Fruit fly (Drosophila melanogaster) whole organism, prepupa: ENCODE data around the gene CG8560.
A peak's percentile ranks its signal among the peaks of the same experiment; 100 is the strongest.

Experiments used
- Blimp-1 ChIP-seq: fragments of 200-800 bp; sonication (Bioruptor generic); optimal IDR thresholded peaks from 3 replicates; lab custom pipeline; 2017; ENCODE audit warnings: missing biosample characterization, missing genetic modification characterization, mild to moderate bottlenecking, moderate library complexity, missing genetic modification reagents
- CG10669 ChIP-seq: fragments of 200-800 bp; sonication (Bioruptor generic); optimal IDR thresholded peaks from 3 replicates; lab custom pipeline; 2018; ENCODE audit warnings: missing biosample characterization, mild to moderate bottlenecking, missing genetic modification characterization, moderate library complexity
- CG11294 ChIP-seq: fragments of 200-800 bp; sonication (Bioruptor generic); IDR thresholded peaks from 2 replicates; pipeline ENCODE4 v1.3.6; 2022; ENCODE audit warnings: missing biosample characterization, missing genetic modification characterization
- CG11902 ChIP-seq: fragments of 200-800 bp; sonication (Bioruptor generic); optimal IDR thresholded peaks from 3 replicates; lab custom pipeline; 2016; ENCODE audit warnings: missing biosample characterization, missing genetic modification characterization
- CG15336 ChIP-seq: fragments of 200-800 bp; sonication (Bioruptor generic); IDR thresholded peaks from 2 replicates; pipeline ENCODE4 v1.3.6; 2022; ENCODE audit warnings: missing biosample characterization, missing genetic modification characterization
- CG1621 ChIP-seq: fragments of 200-800 bp; sonication (Bioruptor generic); optimal IDR thresholded peaks from 3 replicates; lab custom pipeline; 2018; ENCODE audit warnings: missing biosample characterization, mild to moderate bottlenecking, missing genetic modification characterization
- CG16779 ChIP-seq: fragments of 200-800 bp; sonication (Bioruptor generic); optimal IDR thresholded peaks from 3 replicates; lab custom pipeline; 2017; ENCODE audit warnings: missing biosample characterization, mild to moderate bottlenecking, missing genetic modification characterization
- CG3032 ChIP-seq: fragments of 200-800 bp; optimal IDR thresholded peaks from 2 replicates; lab custom pipeline; 2019; ENCODE audit warnings: missing biosample characterization, mild to moderate bottlenecking, missing genetic modification characterization, moderate library complexity
- CG31627 ChIP-seq: fragments of 200-800 bp; sonication (Bioruptor generic); optimal IDR thresholded peaks from 3 replicates; lab custom pipeline; 2016; ENCODE audit warnings: missing biosample characterization, missing genetic modification characterization
- CG32006 ChIP-seq: fragments of 200-800 bp; sonication (Bioruptor generic); optimal IDR thresholded peaks from 3 replicates; lab custom pipeline; 2017; ENCODE audit warnings: missing biosample characterization, mild to moderate bottlenecking, missing genetic modification characterization
- CG34406 ChIP-seq: fragments of 200-800 bp; sonication (Bioruptor generic); optimal IDR thresholded peaks from 3 replicates; lab custom pipeline; 2016; ENCODE audit warnings: missing biosample characterization, missing genetic modification characterization
- CG3919 ChIP-seq: fragments of 200-800 bp; sonication (Bioruptor generic); optimal IDR thresholded peaks from 3 replicates; lab custom pipeline; 2016; ENCODE audit warnings: missing biosample characterization, missing genetic modification characterization
- CG4318 ChIP-seq: fragments of 200-800 bp; sonication (Bioruptor generic); optimal IDR thresholded peaks from 3 replicates; lab custom pipeline; 2017; ENCODE audit warnings: missing biosample characterization, mild to moderate bottlenecking, missing genetic modification characterization
- CG6163 ChIP-seq: fragments of 200-800 bp; sonication (Bioruptor generic); IDR thresholded peaks from 3 replicates; pipeline ENCODE4 v1.3.6; 2022; ENCODE audit warnings: missing biosample characterization, missing genetic modification characterization
- CG6276 ChIP-seq: fragments of 200-800 bp; sonication (Bioruptor generic); optimal IDR thresholded peaks from 2 replicates; lab custom pipeline; 2017; ENCODE audit warnings: missing biosample characterization, mild to moderate bottlenecking, missing genetic modification characterization
- CG6792 ChIP-seq: fragments of 200-800 bp; sonication (Bioruptor generic); optimal IDR thresholded peaks from 3 replicates; lab custom pipeline; 2016; ENCODE audit warnings: missing biosample characterization, missing genetic modification characterization
- CG6808 ChIP-seq: fragments of 200-800 bp; sonication (Bioruptor generic); optimal IDR thresholded peaks from 3 replicates; lab custom pipeline; 2017; ENCODE audit warnings: missing biosample characterization, missing genetic modification characterization, mild to moderate bottlenecking, moderate library complexity, missing genetic modification reagents
- CG6854 ChIP-seq: fragments of 200-800 bp; sonication (Bioruptor generic); optimal IDR thresholded peaks from 2 replicates; lab custom pipeline; 2017; ENCODE audit warnings: missing biosample characterization, mild to moderate bottlenecking, missing genetic modification characterization
- CG7368 ChIP-seq: fragments of 200-800 bp; sonication (Bioruptor generic); optimal IDR thresholded peaks from 3 replicates; lab custom pipeline; 2016; ENCODE audit warnings: missing biosample characterization, missing genetic modification characterization
- CG8119 ChIP-seq: fragments of 200-800 bp; sonication (Bioruptor generic); IDR thresholded peaks from 3 replicates; pipeline ENCODE4 v1.3.6; 2022; ENCODE audit warnings: missing biosample characterization, missing genetic modification characterization
- CG8632 ChIP-seq: fragments of 200-800 bp; sonication (Bioruptor generic); optimal IDR thresholded peaks from 3 replicates; lab custom pipeline; 2016; ENCODE audit warnings: missing biosample characterization, missing genetic modification characterization
- CG9139 ChIP-seq: fragments of 200-800 bp; sonication (Bioruptor generic); optimal IDR thresholded peaks from 3 replicates; lab custom pipeline; 2017; ENCODE audit warnings: missing biosample characterization, mild to moderate bottlenecking, missing genetic modification characterization
- Eip75B ChIP-seq: fragments of 200-800 bp; sonication (Bioruptor generic); optimal IDR thresholded peaks from 3 replicates; lab custom pipeline; 2016; ENCODE audit warnings: missing biosample characterization, missing genetic modification characterization
- Eip78C ChIP-seq: fragments of 200-800 bp; sonication (Bioruptor generic); peaks from one replicate; lab custom pipeline; 2016; ENCODE audit warnings: missing biosample characterization, missing genetic modification characterization
- Eip93F ChIP-seq: fragments of 200-800 bp; sonication (Bioruptor generic); optimal IDR thresholded peaks from 2 replicates; lab custom pipeline; 2016; ENCODE audit warnings: missing biosample characterization, mild to moderate bottlenecking, missing genetic modification characterization
- Ets21C ChIP-seq: fragments of 200-800 bp; sonication (Bioruptor generic); optimal IDR thresholded peaks from 3 replicates; lab custom pipeline; 2016; ENCODE audit warnings: missing biosample characterization, missing genetic modification characterization
- Gug ChIP-seq: fragments of 200-800 bp; sonication (Bioruptor generic); IDR thresholded peaks from 2 replicates; pipeline ENCODE4 v1.3.6; 2022; ENCODE audit warnings: missing biosample characterization, missing genetic modification characterization
- Hr38 ChIP-seq: sonication (Bioruptor generic); optimal IDR thresholded peaks from 2 replicates; lab custom pipeline; 2016; ENCODE audit warnings: missing biosample characterization, missing genetic modification characterization
- Hr4 ChIP-seq: fragments of 200-800 bp; sonication (Bioruptor generic); optimal IDR thresholded peaks from 3 replicates; lab custom pipeline; 2016; ENCODE audit warnings: missing biosample characterization, missing genetic modification characterization
- Met ChIP-seq: fragments of 200-800 bp; sonication (Bioruptor generic); optimal IDR thresholded peaks from 3 replicates; lab custom pipeline; 2016; ENCODE audit warnings: missing biosample characterization, missing genetic modification characterization
- OdsH ChIP-seq: fragments of 200-800 bp; sonication (Bioruptor generic); optimal IDR thresholded peaks from 3 replicates; lab custom pipeline; 2016; ENCODE audit warnings: missing biosample characterization, missing genetic modification characterization
- Sox14 ChIP-seq: fragments of 200-800 bp; sonication (Bioruptor generic); optimal IDR thresholded peaks from 3 replicates; lab custom pipeline; 2016; ENCODE audit warnings: missing biosample characterization, missing genetic modification characterization
- Sox15 ChIP-seq: fragments of 200-800 bp; sonication (Bioruptor generic); optimal IDR thresholded peaks from 3 replicates; lab custom pipeline; 2016; ENCODE audit warnings: missing biosample characterization, missing genetic modification characterization
- achi ChIP-seq: fragments of 200-800 bp; sonication (Bioruptor generic); optimal IDR thresholded peaks from 3 replicates; lab custom pipeline; 2016; ENCODE audit warnings: missing biosample characterization, missing genetic modification characterization
- acj6 ChIP-seq: fragments of 200-800 bp; sonication (Bioruptor generic); optimal IDR thresholded peaks from 3 replicates; lab custom pipeline; 2016; ENCODE audit warnings: missing biosample characterization, missing genetic modification characterization
- dac ChIP-seq: fragments of 200-800 bp; sonication (Bioruptor generic); optimal IDR thresholded peaks from 2 replicates; lab custom pipeline; 2017; ENCODE audit warnings: missing biosample characterization, mild to moderate bottlenecking, missing genetic modification characterization
- dsx ChIP-seq: fragments of 200-800 bp; optimal IDR thresholded peaks from 3 replicates; lab custom pipeline; 2019; ENCODE audit warnings: missing biosample characterization, mild to moderate bottlenecking, missing genetic modification characterization, moderate library complexity; ENCODE audit not compliant: poor library complexity, severe bottlenecking
- eg ChIP-seq: fragments of 200-800 bp; sonication (Bioruptor generic); IDR thresholded peaks from 3 replicates; pipeline ENCODE4 v1.3.6; 2022; ENCODE audit warnings: missing biosample characterization, missing genetic modification characterization
- fd59A ChIP-seq: fragments of 200-800 bp; sonication (Bioruptor generic); optimal IDR thresholded peaks from 2 replicates; lab custom pipeline; 2017; ENCODE audit warnings: missing biosample characterization, mild to moderate bottlenecking, missing genetic modification characterization, missing genetic modification reagents
- fkh ChIP-seq: fragments of 200-800 bp; sonication (Bioruptor generic); optimal IDR thresholded peaks from 3 replicates; lab custom pipeline; 2017; ENCODE audit warnings: missing biosample characterization, mild to moderate bottlenecking, missing genetic modification characterization, moderate library complexity
- lz ChIP-seq: fragments of 200-800 bp; sonication (Bioruptor generic); optimal IDR thresholded peaks from 3 replicates; lab custom pipeline; 2016; ENCODE audit warnings: missing biosample characterization, missing genetic modification characterization
- net ChIP-seq: fragments of 200-800 bp; sonication (Bioruptor generic); optimal IDR thresholded peaks from 3 replicates; lab custom pipeline; 2016; ENCODE audit warnings: missing biosample characterization, missing genetic modification characterization
- pdm3 ChIP-seq: fragments of 200-800 bp; sonication (Bioruptor generic); optimal IDR thresholded peaks from 3 replicates; lab custom pipeline; 2016; ENCODE audit warnings: missing biosample characterization, missing genetic modification characterization
- ss ChIP-seq, 2 experiments: fragments of 200-800 bp; sonication (Bioruptor generic); optimal IDR thresholded peaks; 2 replicates in 1 of 2; 3 replicates in 1 of 2; lab custom pipeline; 2017 to 2018; ENCODE audit warnings: mild to moderate bottlenecking in 2 of 2, missing biosample characterization in 2 of 2, missing genetic modification characterization in 2 of 2, moderate library complexity in 1 of 2
- svp ChIP-seq: fragments of 200-800 bp; sonication (Bioruptor generic); peaks from one replicate; lab custom pipeline; 2016; ENCODE audit warnings: missing biosample characterization, missing genetic modification characterization
- topi ChIP-seq: fragments of 200-800 bp; sonication (Bioruptor generic); optimal IDR thresholded peaks from 3 replicates; lab custom pipeline; 2016; ENCODE audit warnings: missing biosample characterization, missing genetic modification characterization

The CG8560 gene

dm6 chr3L:7437366-7437765, 33.4 kb upstream of the CG8560 start, which contains the start of gene CG14835:
Gene CG14835, minus strand, starts transcription at chr3L:7437466.
- TF ChIP-seq CG8632 (GFP tag; lab: Kevin White, UChicago): no peak
- TF ChIP-seq lz (GFP tag; lab: Kevin White, UChicago): no peak
- TF ChIP-seq CG9139 (GFP tag; lab: Kevin White, UChicago): no peak
- no peak for TF ChIP-seq fkh (GFP tag; lab: Kevin White, UChicago)
- no peak for TF ChIP-seq ss (GFP tag; optimal IDR thresholded peaks at IDR 0.05; lab: Kevin White, UChicago)
- TF ChIP-seq dac (GFP tag; lab: Kevin White, UChicago): no peak
- TF ChIP-seq Sox15 (GFP tag; lab: Kevin White, UChicago): no peak
- TF ChIP-seq net (GFP tag; lab: Kevin White, UChicago): no peak
- TF ChIP-seq Eip78C (GFP tag; lab: Kevin White, UChicago): no peak
- TF ChIP-seq Met (GFP tag; lab: Kevin White, UChicago): no peak
- TF ChIP-seq CG32006 (GFP tag; lab: Kevin White, UChicago): no peak
- no peak for TF ChIP-seq eg (GFP tag; lab: Robert Waterston, UW)
- TF ChIP-seq CG16779 (tag; lab: Kevin White, UChicago): no peak
- no peak for TF ChIP-seq OdsH (GFP tag; lab: Kevin White, UChicago)
- no peak for TF ChIP-seq CG10669
- TF ChIP-seq, all 60 proteins: peak for 0

DNA sequence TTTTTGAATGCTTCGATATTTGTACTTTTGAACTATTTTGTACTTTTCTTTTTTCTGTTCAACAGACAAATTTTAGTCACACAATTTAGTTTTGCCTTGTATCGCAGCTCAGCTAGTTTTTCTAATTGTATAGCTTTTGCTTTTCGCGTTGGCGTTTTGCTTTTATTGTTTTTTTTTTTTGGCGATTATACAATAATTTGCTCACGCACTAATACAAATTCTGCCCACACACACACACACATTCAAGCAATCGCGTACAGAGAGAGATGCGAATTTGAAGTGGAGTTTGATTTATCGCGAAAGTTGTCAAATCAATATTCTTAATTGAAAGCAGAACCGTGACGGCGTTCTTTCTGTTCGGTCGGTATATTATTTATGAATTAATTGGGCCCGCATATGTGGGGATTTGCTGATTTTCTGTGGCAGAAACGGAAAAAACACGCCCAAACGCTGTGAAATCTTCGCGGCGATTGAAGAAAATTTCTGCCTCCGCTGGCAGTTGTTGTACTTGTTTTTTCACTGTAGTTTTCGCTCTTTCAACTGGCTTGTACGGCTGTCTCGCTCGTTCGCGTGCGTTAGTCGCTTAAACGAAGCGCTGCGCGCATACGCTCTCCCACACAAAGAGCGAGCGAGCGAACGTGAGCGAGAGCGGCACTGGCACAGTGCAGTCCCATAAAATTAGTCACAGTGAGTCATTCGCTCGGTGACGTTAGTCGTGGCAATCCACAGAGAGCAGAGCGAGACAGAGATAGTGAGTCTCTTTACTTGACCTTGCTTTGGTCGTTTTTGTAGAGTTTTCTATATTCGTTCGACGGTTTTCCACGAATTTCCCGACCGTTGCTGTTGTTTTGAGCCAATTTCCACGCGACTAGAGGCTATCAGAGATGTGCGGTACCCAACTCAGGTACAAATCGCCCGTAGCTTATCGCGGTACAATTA, 31.0 kb upstream of the CG8560 start, which contains the start of gene Rac2:
Gene Rac2 (minus strand): TSS at position 476 of the 939 bp plus-strand sequence.
- peak; percentile 67 for TF ChIP-seq Hr4 (GFP tag; lab: Kevin White, UChicago)
- TF ChIP-seq CG16779 (tag; lab: Kevin White, UChicago): peak; percentile 9
- no peak for TF ChIP-seq CG6792 (GFP tag; lab: Kevin White, UChicago)
- no peak for TF ChIP-seq Eip93F (GFP tag; lab: Kevin White, UChicago)
- peak; percentile 83 for TF ChIP-seq Eip78C (GFP tag; lab: Kevin White, UChicago)
- peak; percentile 88 for TF ChIP-seq svp (GFP tag; lab: Kevin White, UChicago)
- no peak for TF ChIP-seq Blimp-1 (GFP tag; lab: Kevin White, UChicago)
- no peak for TF ChIP-seq CG8632 (GFP tag; lab: Kevin White, UChicago)
- TF ChIP-seq CG7368 (GFP tag; lab: Kevin White, UChicago): peak; percentile 41
- peak; percentile 30; the same call in 1 of the 2 replicates for TF ChIP-seq CG11294
- TF ChIP-seq pdm3 (GFP tag; lab: Kevin White, UChicago): peak; percentile 41
- peak; percentile 7 for TF ChIP-seq CG34406 (GFP tag; lab: Kevin White, UChicago)
- peak; percentile 22 for TF ChIP-seq acj6 (GFP tag; lab: Kevin White, UChicago)
- TF ChIP-seq net (GFP tag; lab: Kevin White, UChicago): peak; percentile 69
- peak; percentile 19 for TF ChIP-seq OdsH (GFP tag; lab: Kevin White, UChicago)
- peak; percentile 51 for TF ChIP-seq CG6854 (GFP tag; lab: Kevin White, UChicago)
- peak; percentile 70 for TF ChIP-seq CG3919 (GFP tag; lab: Kevin White, UChicago)
- TF ChIP-seq CG1621 (tag; lab: Kevin White, UChicago): peak; percentile 52
- no peak; the same call in 1 of the 2 replicates for TF ChIP-seq Gug
- TF ChIP-seq Eip75B (GFP tag; lab: Kevin White, UChicago): peak; percentile 67
- peak; percentile 20 for TF ChIP-seq Met (GFP tag; lab: Kevin White, UChicago)
- no peak for TF ChIP-seq Hr38 (GFP tag; lab: Kevin White, UChicago)
- peak; percentile 58 for TF ChIP-seq achi (GFP tag; lab: Kevin White, UChicago)
- peak; percentile 58 for TF ChIP-seq fkh (GFP tag; lab: Kevin White, UChicago)
- TF ChIP-seq Ets21C: peak; percentile 29
- peak; percentile 57 for TF ChIP-seq CG8119 (GFP tag; lab: Robert Waterston, UW)
- TF ChIP-seq CG10669: peak; percentile 54
- TF ChIP-seq dsx (GFP tag; lab: Kevin White, UChicago): peak; percentile 52
- peak; percentile 4 for TF ChIP-seq CG4318
- no peak for TF ChIP-seq CG11902
- TF ChIP-seq CG6163 (GFP tag; lab: Robert Waterston, UW): peak; percentile 74
- peak; percentile 31 for TF ChIP-seq topi (GFP tag; lab: Kevin White, UChicago)
- peak; percentile 37 for TF ChIP-seq CG3032 (tag; lab: Kevin White, UChicago)
- TF ChIP-seq eg (GFP tag; lab: Robert Waterston, UW): peak; percentile 64; the same call in 2 of the 3 replicates
- peak; percentile 51 for TF ChIP-seq CG6808
- TF ChIP-seq fd59A (GFP tag; lab: Kevin White, UChicago): no peak
- TF ChIP-seq CG15336: peak; percentile 58
- TF ChIP-seq CG31627 (GFP tag; lab: Kevin White, UChicago): peak; percentile 40
- TF ChIP-seq Sox14 (GFP tag; lab: Kevin White, UChicago): peak; percentile 67
- peak; percentile 70 for TF ChIP-seq CG6276 (GFP tag; lab: Kevin White, UChicago)
